Worm (Caenorhabditis elegans) whole organism, L2 larva: Measurements from ENCODE around the gene cal-1.

Experiments
- R02D3.7 ChIP-seq: fragments of 150-350 bp; optimal IDR thresholded peaks from 2 replicates; lab custom pipeline; 2014; ENCODE audit warnings: missing biosample characterization, missing genetic modification characterization
- Y55F3AM.14 ChIP-seq: fragments of 200-800 bp; sonication (Bioruptor generic); optimal IDR thresholded peaks from 2 replicates; lab custom pipeline; 2018; ENCODE audit warnings: mild to moderate bottlenecking, missing genetic modification characterization, missing compliant biosample characterization
- alr-1 ChIP-seq: fragments of 150-350 bp; optimal IDR thresholded peaks from 2 replicates; lab custom pipeline; 2014; ENCODE audit warnings: missing biosample characterization, missing genetic modification characterization
- aly-2 ChIP-seq: fragments of 150-350 bp; optimal IDR thresholded peaks from 2 replicates; lab custom pipeline; 2014; ENCODE audit warnings: missing biosample characterization, missing genetic modification characterization
- ama-1 ChIP-seq: fragments of 150-350 bp; optimal IDR thresholded peaks from 2 replicates; lab custom pipeline; 2018; ENCODE audit warnings: inconsistent platforms
- blmp-1 ChIP-seq: sonication (generic microtip); optimal IDR thresholded peaks from 2 replicates; lab custom pipeline; 2017; ENCODE audit warnings: missing genetic modification characterization, mild to moderate bottlenecking, missing compliant biosample characterization, antibody characterized with exemption, moderate library complexity; ENCODE audit not compliant: insufficient read depth
- ceh-16 ChIP-seq: fragments of 150-350 bp; optimal IDR thresholded peaks from 2 replicates; lab custom pipeline; 2014; ENCODE audit warnings: missing biosample characterization, missing genetic modification characterization
- crh-2 ChIP-seq: sonication (generic microtip); optimal IDR thresholded peaks from 2 replicates; lab custom pipeline; 2017; ENCODE audit warnings: missing biosample characterization, missing genetic modification characterization
- dmd-4 ChIP-seq: sonication (generic microtip); optimal IDR thresholded peaks from 2 replicates; lab custom pipeline; 2017; ENCODE audit warnings: missing biosample characterization, missing genetic modification characterization
- egl-27 ChIP-seq: sonication (generic microtip); optimal IDR thresholded peaks from 3 replicates; lab custom pipeline; 2017; ENCODE audit warnings: missing biosample characterization, missing genetic modification reagents, missing genetic modification characterization
- elt-1 ChIP-seq: fragments of 150-350 bp; optimal IDR thresholded peaks from 2 replicates; lab custom pipeline; 2014; ENCODE audit warnings: missing biosample characterization, missing genetic modification characterization
- elt-3 ChIP-seq: sonication (generic microtip); optimal IDR thresholded peaks from 2 replicates; lab custom pipeline; 2017; ENCODE audit warnings: missing biosample characterization, missing genetic modification characterization
- fos-1 ChIP-seq: fragments of 150-350 bp; optimal IDR thresholded peaks from 2 replicates; lab custom pipeline; 2014; ENCODE audit warnings: missing biosample characterization, missing genetic modification characterization
- gmeb-1 ChIP-seq: fragments of 150-350 bp; optimal IDR thresholded peaks from 2 replicates; lab custom pipeline; 2014; ENCODE audit warnings: missing biosample characterization, missing genetic modification characterization
- lin-11 ChIP-seq: fragments of 150-350 bp; sonication (generic microtip); optimal IDR thresholded peaks from 2 replicates; lab custom pipeline; 2014; ENCODE audit warnings: missing biosample characterization, missing genetic modification characterization, inconsistent platforms, mixed read lengths
- lin-13 ChIP-seq: fragments of 150-350 bp; optimal IDR thresholded peaks from 2 replicates; lab custom pipeline; 2014; ENCODE audit warnings: missing biosample characterization, missing genetic modification reagents, missing genetic modification characterization
- lin-39 ChIP-seq: fragments of 150-350 bp; optimal IDR thresholded peaks from 2 replicates; lab custom pipeline; 2014; ENCODE audit warnings: missing biosample characterization, missing genetic modification reagents, missing genetic modification characterization
- lsy-2 ChIP-seq, 2 experiments: fragments of 150-350 bp in 1 of 2; sonication (generic microtip) in 1 of 2; optimal IDR thresholded peaks; 2 replicates each; lab custom pipeline; 2014 to 2017; ENCODE audit warnings: missing biosample characterization in 2 of 2, missing genetic modification characterization in 2 of 2
- mab-5 ChIP-seq: fragments of 150-350 bp; optimal IDR thresholded peaks from 2 replicates; lab custom pipeline; 2014; ENCODE audit warnings: missing biosample characterization, missing genetic modification characterization
- mbf-1 ChIP-seq: sonication (generic microtip); optimal IDR thresholded peaks from 2 replicates; lab custom pipeline; 2017; ENCODE audit warnings: missing biosample characterization, missing genetic modification characterization
- mdl-1 ChIP-seq, 2 experiments: fragments of 150-350 bp in 1 of 2; sonication (generic microtip) in 1 of 2; optimal IDR thresholded peaks; 2 replicates each; lab custom pipeline; 2017; ENCODE audit warnings: missing biosample characterization in 2 of 2, missing genetic modification characterization in 2 of 2
- nhr-10 ChIP-seq: sonication (generic microtip); optimal IDR thresholded peaks from 2 replicates; lab custom pipeline; 2017; ENCODE audit warnings: missing biosample characterization, missing genetic modification characterization
- nhr-11 ChIP-seq: fragments of 150-350 bp; optimal IDR thresholded peaks from 2 replicates; lab custom pipeline; 2014; ENCODE audit warnings: missing biosample characterization, missing genetic modification characterization
- nhr-12 ChIP-seq: fragments of 150-350 bp; optimal IDR thresholded peaks from 2 replicates; lab custom pipeline; 2014; ENCODE audit warnings: missing biosample characterization, missing genetic modification characterization
- nhr-129 ChIP-seq: fragments of 150-350 bp; optimal IDR thresholded peaks from 2 replicates; lab custom pipeline; 2014; ENCODE audit warnings: missing biosample characterization, missing genetic modification characterization
- nhr-21 ChIP-seq: fragments of 150-350 bp; optimal IDR thresholded peaks from 2 replicates; lab custom pipeline; 2014; ENCODE audit warnings: missing biosample characterization, missing genetic modification characterization
- nhr-23 ChIP-seq: fragments of 150-350 bp; optimal IDR thresholded peaks from 2 replicates; lab custom pipeline; 2014; ENCODE audit warnings: missing biosample characterization, missing genetic modification reagents, missing genetic modification characterization
- nhr-237 ChIP-seq: fragments of 150-350 bp; optimal IDR thresholded peaks from 2 replicates; lab custom pipeline; 2014; ENCODE audit warnings: missing biosample characterization, missing genetic modification characterization
- nhr-25 ChIP-seq: fragments of 150-350 bp; sonication (generic microtip); optimal IDR thresholded peaks from 3 replicates; lab custom pipeline; 2014; ENCODE audit warnings: missing biosample characterization, missing genetic modification characterization
- nhr-6 ChIP-seq: fragments of 150-350 bp; optimal IDR thresholded peaks from 2 replicates; lab custom pipeline; 2014; ENCODE audit warnings: missing biosample characterization, missing genetic modification characterization
- nhr-77 ChIP-seq: fragments of 150-350 bp; optimal IDR thresholded peaks from 2 replicates; lab custom pipeline; 2014; ENCODE audit warnings: missing biosample characterization, missing genetic modification characterization
- peb-1 ChIP-seq: fragments of 150-350 bp; optimal IDR thresholded peaks from 2 replicates; lab custom pipeline; 2014; ENCODE audit warnings: missing biosample characterization, missing genetic modification characterization
- sem-4 ChIP-seq: fragments of 150-350 bp; optimal IDR thresholded peaks from 2 replicates; lab custom pipeline; 2014; ENCODE audit warnings: missing biosample characterization, missing genetic modification reagents, missing genetic modification characterization
- skn-1 ChIP-seq: sonication (generic microtip); optimal IDR thresholded peaks from 2 replicates; lab custom pipeline; 2017; ENCODE audit warnings: missing biosample characterization, missing genetic modification characterization
- sma-3 ChIP-seq: sonication (generic microtip); optimal IDR thresholded peaks from 2 replicates; lab custom pipeline; 2016; ENCODE audit warnings: missing genetic modification reagents, missing genetic modification characterization, missing compliant biosample characterization
- sma-9 ChIP-seq, 2 experiments: fragments of 150-350 bp in 1 of 2; sonication (generic microtip) in 1 of 2; optimal IDR thresholded peaks; 2 replicates each; lab custom pipeline; 2014 to 2016; ENCODE audit warnings: missing genetic modification characterization in 2 of 2, mild to moderate bottlenecking in 1 of 2, missing biosample characterization in 1 of 2, missing compliant biosample characterization in 1 of 2, missing genetic modification reagents in 1 of 2, moderate library complexity in 1 of 2
- snpc-4 ChIP-seq: fragments of 150-350 bp; optimal IDR thresholded peaks from 2 replicates; lab custom pipeline; 2014; ENCODE audit warnings: missing biosample characterization, missing genetic modification characterization
- unc-39 ChIP-seq: fragments of 150-350 bp; optimal IDR thresholded peaks from 2 replicates; lab custom pipeline; 2014; ENCODE audit warnings: missing biosample characterization, missing genetic modification characterization
- unc-55 ChIP-seq: fragments of 150-350 bp; sonication (generic microtip); optimal IDR thresholded peaks from 3 replicates; lab custom pipeline; 2014; ENCODE audit warnings: missing biosample characterization, missing genetic modification reagents, missing genetic modification characterization
- unc-62 ChIP-seq: fragments of 150-350 bp; optimal IDR thresholded peaks from 2 replicates; lab custom pipeline; 2014; ENCODE audit warnings: missing biosample characterization, missing genetic modification reagents, missing genetic modification characterization
- zag-1 ChIP-seq: fragments of 150-350 bp; optimal IDR thresholded peaks from 2 replicates; lab custom pipeline; 2014; ENCODE audit warnings: missing biosample characterization, missing genetic modification characterization
- ztf-1 ChIP-seq: fragments of 200-800 bp; sonication (Bioruptor generic); conservative IDR thresholded peaks from 2 replicates; pipeline ENCODE4 v1.3.6; 2022; ENCODE audit warnings: missing genetic modification characterization, missing compliant biosample characterization
- ztf-11 ChIP-seq: sonication (generic microtip); optimal IDR thresholded peaks from 2 replicates; lab custom pipeline; 2017; ENCODE audit warnings: missing biosample characterization, missing genetic modification characterization

cal-1 gene

DNA sequence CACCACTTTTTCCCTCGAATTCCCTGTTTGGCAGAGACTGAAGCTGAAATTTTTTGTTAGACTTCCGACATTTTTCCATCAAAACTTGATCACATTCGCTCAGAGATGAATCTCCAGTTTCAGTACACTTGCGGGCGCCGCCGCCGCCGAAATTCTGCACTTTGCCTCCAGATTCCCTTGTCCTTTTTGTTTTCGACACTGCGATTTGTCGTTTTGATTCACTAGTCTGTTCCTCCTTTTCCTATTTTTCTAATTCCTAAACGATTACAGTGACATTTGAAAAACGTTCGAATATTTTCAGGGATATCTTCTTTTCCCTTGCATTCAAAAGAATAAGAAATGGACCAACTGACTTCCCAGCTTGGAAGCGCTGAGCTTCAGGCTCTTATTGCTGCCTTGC is 23.7 kb upstream of the cal-1 start, which contains the start of gene F45D3.2:
TSS of gene F45D3.2 (plus strand) at position 301 of the 400 bp plus-strand sequence.
- no peak for TF ChIP-seq ztf-1 (GFP tag; lab: Robert Waterston, UW)
- no peak for TF ChIP-seq sma-9 (GFP tag; optimal IDR thresholded peaks at IDR 0.05; lab: Kevin White, UChicago)
- no peak for TF ChIP-seq sma-9 (tag; optimal IDR thresholded peaks at IDR 0.05; lab: Kevin White, UChicago)
- no peak for TF ChIP-seq nhr-21
- no peak for TF ChIP-seq mbf-1 (tag; lab: Kevin White, UChicago)

ce11 chrV:12540018-12540417 is 23.0 kb upstream of the cal-1 start:
- TF ChIP-seq nhr-11 (tag; lab: Kevin White, UChicago) = no peak
- TF ChIP-seq fos-1 (tag; lab: Kevin White, UChicago) = peak; percentile 92
- TF ChIP-seq unc-62 (GFP tag; lab: Kevin White, UChicago) = peak; percentile 46
- peak; percentile 8 for TF ChIP-seq zag-1
- TF ChIP-seq mbf-1 (tag; lab: Kevin White, UChicago) = no peak
- TF ChIP-seq lin-39 (tag; lab: Kevin White, UChicago) = no peak
- no peak for TF ChIP-seq nhr-25 (tag; lab: Kevin White, UChicago)

- no peak for TF ChIP-seq nhr-77
- no peak for TF ChIP-seq elt-3 (tag; lab: Kevin White, UChicago)
- TF ChIP-seq sma-9 (GFP tag; optimal IDR thresholded peaks at IDR 0.05; lab: Kevin White, UChicago) = peak; percentile 49
- TF ChIP-seq sma-9 (tag; optimal IDR thresholded peaks at IDR 0.05; lab: Kevin White, UChicago) = no peak
- TF ChIP-seq unc-39 (tag; lab: Kevin White, UChicago) = no peak
- peak; percentile 56 for TF ChIP-seq elt-1
- no peak for TF ChIP-seq peb-1 (tag; lab: Kevin White, UChicago)
- TF ChIP-seq lsy-2 (tag; optimal IDR thresholded peaks at IDR 0.05; lab: Kevin White, UChicago) = peak in 1 of 2 experiments; percentile 44
- no peak for TF ChIP-seq mbf-1 (tag; lab: Kevin White, UChicago)
- peak; percentile 23 for TF ChIP-seq fos-1 (tag; lab: Kevin White, UChicago)
- TF ChIP-seq aly-2 = no peak
- TF ChIP-seq Y55F3AM.14 (GFP tag; lab: Kevin White, UChicago) = peak; percentile 20
- TF ChIP-seq mab-5 (tag; lab: Kevin White, UChicago) = no peak
- no peak for TF ChIP-seq nhr-10 (tag; lab: Kevin White, UChicago)
Observed at ce11 chrV:12538984-12539852, 22.2 kb upstream of the cal-1 start.

DNA sequence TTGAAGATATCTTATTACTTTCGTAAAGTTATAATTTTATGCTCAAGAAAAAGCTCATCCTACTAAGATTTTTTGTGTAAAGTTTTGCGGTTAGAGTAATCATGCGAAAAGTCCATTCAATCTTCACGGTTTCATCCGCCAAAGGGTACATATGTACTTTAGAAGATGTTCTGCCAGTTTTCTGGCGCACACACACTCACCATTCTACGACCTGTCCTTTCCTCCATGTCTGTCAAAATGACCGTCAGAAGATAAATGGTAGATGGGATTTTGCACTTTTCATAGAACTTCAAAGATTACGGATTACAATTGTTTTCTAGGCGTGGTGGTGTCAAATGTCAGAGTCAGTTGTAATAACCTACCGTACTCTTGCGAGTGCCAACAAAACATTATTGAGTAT is 20.5 kb upstream of the cal-1 start:
- TF ChIP-seq sma-3 (GFP tag; lab: Kevin White, UChicago) = no peak
- no peak for TF ChIP-seq alr-1 (tag; lab: Kevin White, UChicago)
- TF ChIP-seq nhr-11 (tag; lab: Kevin White, UChicago) = no peak
- TF ChIP-seq dmd-4 (tag; lab: Kevin White, UChicago) = no peak
- TF ChIP-seq ztf-11 = no peak
- peak in 1 of 2 experiments; percentile 4 for TF ChIP-seq lsy-2 (tag; optimal IDR thresholded peaks at IDR 0.05; lab: Kevin White, UChicago)
- TF ChIP-seq lin-11 = no peak
- TF ChIP-seq elt-3 (tag; lab: Kevin White, UChicago) = no peak
- TF ChIP-seq R02D3.7 = no peak
- no peak for TF ChIP-seq ceh-16 (tag; lab: Kevin White, UChicago)
- no peak for TF ChIP-seq nhr-237
- no peak for TF ChIP-seq ztf-1 (GFP tag; lab: Robert Waterston, UW)
- no peak for TF ChIP-seq unc-55 (GFP tag; lab: Kevin White, UChicago)
- peak; percentile 32 for TF ChIP-seq fos-1 (tag; lab: Kevin White, UChicago)
- TF ChIP-seq blmp-1 = peak; percentile 59
- no peak for TF ChIP-seq lin-13
- TF ChIP-seq nhr-21 = peak; percentile 62
- TF ChIP-seq mbf-1 (tag; lab: Kevin White, UChicago) = no peak
- TF ChIP-seq nhr-12 = no peak
- TF ChIP-seq snpc-4 = no peak
- TF ChIP-seq ama-1 (lab: Kevin White, UChicago) = no peak
- TF ChIP-seq elt-1 = no peak
- TF ChIP-seq nhr-23 = no peak
- TF ChIP-seq unc-62 (GFP tag; lab: Kevin White, UChicago) = no peak
- no peak for TF ChIP-seq skn-1 (tag; lab: Kevin White, UChicago)
- no peak for TF ChIP-seq aly-2
- peak; percentile 38 for TF ChIP-seq sem-4 (tag; lab: Kevin White, UChicago)
- peak; percentile 70 for TF ChIP-seq egl-27 (tag; lab: Kevin White, UChicago)
- TF ChIP-seq unc-39 (tag; lab: Kevin White, UChicago) = no peak
- no peak for TF ChIP-seq mdl-1 (tag; optimal IDR thresholded peaks at IDR 0.05; lab: Kevin White, UChicago)
- TF ChIP-seq nhr-6 (tag; lab: Kevin White, UChicago) = no peak
- TF ChIP-seq nhr-10 (tag; lab: Kevin White, UChicago) = no peak
- no peak for TF ChIP-seq lin-39 (tag; lab: Kevin White, UChicago)
- no peak for TF ChIP-seq zag-1
- TF ChIP-seq crh-2 (tag; lab: Kevin White, UChicago) = no peak
- TF ChIP-seq nhr-77 = no peak
- TF ChIP-seq gmeb-1 = no peak
- TF ChIP-seq Y55F3AM.14 (GFP tag; lab: Kevin White, UChicago) = no peak
- TF ChIP-seq nhr-129 (tag; lab: Kevin White, UChicago) = no peak
